Worm (Caenorhabditis elegans) whole organism, late embryonic: ENCODE results near the gene srh-21.
A peak's percentile ranks its signal among the peaks of the same experiment; 100 is the strongest.

Experiments
- C38D4.7 ChIP-seq: fragments of 200-800 bp; sonication (Bioruptor generic); optimal IDR thresholded peaks from 2 replicates; lab custom pipeline; 2018; ENCODE audit warnings: mild to moderate bottlenecking, missing genetic modification characterization, moderate library complexity, missing compliant biosample characterization
- F13H6.1 ChIP-seq: sonication (generic microtip); optimal IDR thresholded peaks from 2 replicates; lab custom pipeline; 2016; ENCODE audit warnings: missing genetic modification characterization, missing compliant biosample characterization
- K02D7.2 ChIP-seq: sonication (generic microtip); optimal IDR thresholded peaks from 2 replicates; lab custom pipeline; 2017; ENCODE audit warnings: mild to moderate bottlenecking, missing genetic modification characterization, missing compliant biosample characterization
- K09A11.1 ChIP-seq: sonication (generic microtip); optimal IDR thresholded peaks from 2 replicates; lab custom pipeline; 2017; ENCODE audit warnings: antibody characterized with exemption, mild to moderate bottlenecking, missing genetic modification characterization, missing compliant biosample characterization; ENCODE audit not compliant: insufficient read depth
- Y22D7AL.16 ChIP-seq: sonication (generic microtip); optimal IDR thresholded peaks from 2 replicates; lab custom pipeline; 2016; ENCODE audit warnings: missing genetic modification characterization, missing compliant biosample characterization
- ama-1 ChIP-seq: fragments of 150-350 bp; optimal IDR thresholded peaks from 2 replicates; lab custom pipeline; 2014
- ceh-14 ChIP-seq: sonication (generic microtip); optimal IDR thresholded peaks from 2 replicates; lab custom pipeline; 2016; ENCODE audit warnings: missing genotype, missing genetic modification characterization, missing compliant biosample characterization
- ceh-19 ChIP-seq: fragments of 200-800 bp; sonication (Bioruptor generic); optimal IDR thresholded peaks from 2 replicates; lab custom pipeline; 2018; ENCODE audit warnings: mild to moderate bottlenecking, missing genetic modification characterization, missing compliant biosample characterization
- ceh-2 ChIP-seq: sonication (generic microtip); optimal IDR thresholded peaks from 2 replicates; lab custom pipeline; 2016; ENCODE audit warnings: missing genotype, missing genetic modification characterization, missing compliant biosample characterization
- ceh-22 ChIP-seq: sonication (generic microtip); optimal IDR thresholded peaks from 2 replicates; lab custom pipeline; 2017; ENCODE audit warnings: missing biosample characterization, missing genetic modification characterization
- ceh-34 ChIP-seq: sonication (generic microtip); optimal IDR thresholded peaks from 2 replicates; lab custom pipeline; 2016; ENCODE audit warnings: mild to moderate bottlenecking, missing genetic modification characterization, missing compliant biosample characterization
- ceh-45 ChIP-seq: fragments of 200-800 bp; sonication (Bioruptor generic); IDR thresholded peaks from 2 replicates; pipeline ENCODE4 v1.3.6; 2022; ENCODE audit warnings: missing genetic modification reagents, missing genetic modification characterization, missing compliant biosample characterization
- ceh-48 ChIP-seq: sonication (generic microtip); optimal IDR thresholded peaks from 2 replicates; lab custom pipeline; 2016; ENCODE audit warnings: missing genetic modification characterization, inconsistent platforms, missing compliant biosample characterization
- ceh-6 ChIP-seq: fragments of 200-800 bp; sonication (Bioruptor generic); optimal IDR thresholded peaks from 2 replicates; lab custom pipeline; 2018; ENCODE audit warnings: mild to moderate bottlenecking, missing genetic modification characterization, missing compliant biosample characterization
- ceh-9 ChIP-seq: sonication (generic microtip); optimal IDR thresholded peaks from 2 replicates; lab custom pipeline; 2016; ENCODE audit warnings: mild to moderate bottlenecking, missing genetic modification characterization, inconsistent platforms, missing compliant biosample characterization
- dmd-4 ChIP-seq: sonication (generic microtip); optimal IDR thresholded peaks from 2 replicates; lab custom pipeline; 2016; ENCODE audit warnings: borderline replicate concordance, missing genetic modification characterization, missing compliant biosample characterization
- dve-1 ChIP-seq: sonication (generic microtip); optimal IDR thresholded peaks from 2 replicates; lab custom pipeline; 2017; ENCODE audit warnings: antibody characterized with exemption, mild to moderate bottlenecking, missing genetic modification characterization, missing compliant biosample characterization
- ets-4 ChIP-seq: sonication (generic microtip); optimal IDR thresholded peaks from 2 replicates; lab custom pipeline; 2016; ENCODE audit warnings: missing genetic modification characterization, missing compliant biosample characterization
- fax-1 ChIP-seq: sonication (generic microtip); optimal IDR thresholded peaks from 2 replicates; lab custom pipeline; 2016; ENCODE audit warnings: missing genotype, missing genetic modification characterization, missing compliant biosample characterization
- fkh-6 ChIP-seq: sonication (generic microtip); optimal IDR thresholded peaks from 2 replicates; lab custom pipeline; 2016; ENCODE audit warnings: missing genetic modification characterization, missing compliant biosample characterization
- hlh-15 ChIP-seq: sonication (generic microtip); optimal IDR thresholded peaks from 2 replicates; lab custom pipeline; 2016; ENCODE audit warnings: missing genetic modification characterization, missing compliant biosample characterization
- hlh-30 ChIP-seq: sonication (generic microtip); optimal IDR thresholded peaks from 2 replicates; lab custom pipeline; 2017; ENCODE audit warnings: antibody characterized with exemption, missing genetic modification characterization, missing compliant biosample characterization; ENCODE audit not compliant: insufficient read depth
- hlh-8 ChIP-seq: sonication (generic microtip); optimal IDR thresholded peaks from 2 replicates; lab custom pipeline; 2016; ENCODE audit warnings: missing genotype, missing genetic modification characterization, missing compliant biosample characterization
- lim-6 ChIP-seq: sonication (generic microtip); optimal IDR thresholded peaks from 2 replicates; lab custom pipeline; 2016; ENCODE audit warnings: missing genetic modification characterization, missing compliant biosample characterization
- lin-11 ChIP-seq: fragments of 200-800 bp; sonication (Bioruptor generic); optimal IDR thresholded peaks from 2 replicates; lab custom pipeline; 2018; ENCODE audit warnings: mild to moderate bottlenecking, missing genetic modification characterization, missing compliant biosample characterization
- madf-2 ChIP-seq: sonication (generic microtip); optimal IDR thresholded peaks from 2 replicates; lab custom pipeline; 2017; ENCODE audit warnings: missing genetic modification characterization, missing compliant biosample characterization
- mec-3 ChIP-seq: sonication (generic microtip); optimal IDR thresholded peaks from 2 replicates; lab custom pipeline; 2016; ENCODE audit warnings: borderline replicate concordance, missing genetic modification characterization, missing compliant biosample characterization
- nfya-1 ChIP-seq: sonication (generic microtip); optimal IDR thresholded peaks from 2 replicates; lab custom pipeline; 2017; ENCODE audit warnings: missing genetic modification characterization, mild to moderate bottlenecking, missing compliant biosample characterization, antibody characterized with exemption, moderate library complexity
- nhr-11 ChIP-seq: fragments of 150-350 bp; optimal IDR thresholded peaks from 2 replicates; lab custom pipeline; 2014; ENCODE audit warnings: missing biosample characterization, missing genetic modification characterization
- nhr-232 ChIP-seq: sonication (generic microtip); optimal IDR thresholded peaks from 2 replicates; lab custom pipeline; 2016; ENCODE audit warnings: missing genetic modification characterization, missing compliant biosample characterization
- npax-4 ChIP-seq: sonication (generic microtip); optimal IDR thresholded peaks from 2 replicates; lab custom pipeline; 2016; ENCODE audit warnings: missing genetic modification characterization, missing compliant biosample characterization
- odd-2 ChIP-seq: sonication (generic microtip); optimal IDR thresholded peaks from 2 replicates; lab custom pipeline; 2017; ENCODE audit warnings: antibody characterized with exemption, mild to moderate bottlenecking, missing genetic modification characterization, missing compliant biosample characterization
- pag-3 ChIP-seq: sonication (generic microtip); optimal IDR thresholded peaks from 2 replicates; lab custom pipeline; 2016; ENCODE audit warnings: missing compliant biosample characterization, missing genetic modification characterization, borderline replicate concordance
- pat-9 ChIP-seq: fragments of 200-800 bp; sonication (Bioruptor generic); optimal IDR thresholded peaks from 2 replicates; lab custom pipeline; 2018; ENCODE audit warnings: mild to moderate bottlenecking, missing genetic modification characterization, moderate library complexity, missing compliant biosample characterization
- pax-1 ChIP-seq: fragments of 150-350 bp; optimal IDR thresholded peaks from 2 replicates; lab custom pipeline; 2014; ENCODE audit warnings: missing biosample characterization, missing genetic modification characterization
- pha-2 ChIP-seq: sonication (generic microtip); optimal IDR thresholded peaks from 2 replicates; lab custom pipeline; 2017; ENCODE audit warnings: mild to moderate bottlenecking, missing genetic modification characterization, missing compliant biosample characterization
- pqm-1 ChIP-seq: sonication (generic microtip); optimal IDR thresholded peaks from 2 replicates; lab custom pipeline; 2016; ENCODE audit warnings: missing genetic modification characterization, missing compliant biosample characterization
- ref-2 ChIP-seq: sonication (generic microtip); optimal IDR thresholded peaks from 2 replicates; lab custom pipeline; 2016; ENCODE audit warnings: missing genetic modification characterization, missing compliant biosample characterization
- rnt-1 ChIP-seq: sonication (generic microtip); optimal IDR thresholded peaks from 2 replicates; lab custom pipeline; 2016; ENCODE audit warnings: missing genetic modification characterization, missing compliant biosample characterization
- sox-2 ChIP-seq: fragments of 200-800 bp; sonication (Bioruptor generic); IDR thresholded peaks from 2 replicates; pipeline ENCODE4 v1.3.6; 2022; ENCODE audit warnings: missing genetic modification reagents, missing genetic modification characterization, missing compliant biosample characterization
- syd-9 ChIP-seq: sonication (generic microtip); optimal IDR thresholded peaks from 2 replicates; lab custom pipeline; 2016; ENCODE audit warnings: mild to moderate bottlenecking, missing genetic modification characterization, moderate library complexity, missing compliant biosample characterization
- tbx-7 ChIP-seq: sonication (generic microtip); optimal IDR thresholded peaks from 2 replicates; lab custom pipeline; 2016; ENCODE audit warnings: missing genotype, missing genetic modification characterization, missing compliant biosample characterization
- ttx-3 ChIP-seq: sonication (generic microtip); optimal IDR thresholded peaks from 2 replicates; lab custom pipeline; 2016; ENCODE audit warnings: missing genetic modification reagents, missing genetic modification characterization, missing compliant biosample characterization
- unc-42 ChIP-seq: sonication (generic microtip); optimal IDR thresholded peaks from 2 replicates; lab custom pipeline; 2016; ENCODE audit warnings: missing genotype, missing genetic modification characterization, missing compliant biosample characterization
- unc-55 ChIP-seq: sonication (generic microtip); optimal IDR thresholded peaks from 2 replicates; lab custom pipeline; 2017; ENCODE audit warnings: missing biosample characterization, missing genetic modification reagents, missing genetic modification characterization
- unc-86 ChIP-seq: sonication (generic microtip); optimal IDR thresholded peaks from 2 replicates; lab custom pipeline; 2016; ENCODE audit warnings: missing genetic modification characterization, missing compliant biosample characterization
- ztf-16 ChIP-seq: sonication (generic microtip); optimal IDR thresholded peaks from 2 replicates; lab custom pipeline; 2017; ENCODE audit warnings: missing genetic modification characterization, missing compliant biosample characterization

The srh-21 gene

DNA sequence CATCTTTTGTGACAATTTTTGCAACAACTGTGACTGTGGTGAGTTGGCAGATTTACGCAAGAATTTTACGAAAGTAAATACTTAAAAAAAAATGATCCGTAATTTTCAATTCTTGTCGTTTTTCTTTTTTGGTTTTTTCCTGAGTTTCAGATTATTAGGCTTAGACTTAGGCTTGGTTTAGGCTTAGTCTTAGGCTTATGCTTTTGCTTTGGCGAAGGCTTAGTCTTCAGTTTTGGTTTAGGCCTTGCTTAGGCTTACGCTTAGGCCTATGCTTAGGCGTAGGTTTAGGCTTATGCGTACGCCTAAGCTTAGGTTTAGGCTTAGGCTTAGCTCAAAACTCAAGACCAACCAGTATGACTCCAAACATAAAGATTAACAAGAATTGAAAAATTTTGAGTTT lies 31.1 kb downstream of the srh-21 start:
- no peak for TF ChIP-seq pqm-1 (tag; lab: Kevin White, UChicago)
- TF ChIP-seq rnt-1 (tag; lab: Kevin White, UChicago) = no peak
- TF ChIP-seq lim-6 (tag; lab: Kevin White, UChicago) = no peak
- no peak for TF ChIP-seq dmd-4 (tag; lab: Kevin White, UChicago)
- TF ChIP-seq ceh-22 (tag; lab: Kevin White, UChicago) = no peak
- no peak for TF ChIP-seq nhr-11
- no peak for TF ChIP-seq K02D7.2 (tag; lab: Kevin White, UChicago)
- no peak for TF ChIP-seq unc-42
- no peak for TF ChIP-seq dve-1
- TF ChIP-seq unc-55 (GFP tag; lab: Kevin White, UChicago) = no peak
- TF ChIP-seq Y22D7AL.16 = no peak
- no peak for TF ChIP-seq syd-9
- no peak for TF ChIP-seq odd-2 (tag; lab: Kevin White, UChicago)
- no peak for TF ChIP-seq sox-2 (GFP tag; lab: Robert Waterston, UW)
- no peak for TF ChIP-seq hlh-30 (tag; lab: Kevin White, UChicago)

DNA sequence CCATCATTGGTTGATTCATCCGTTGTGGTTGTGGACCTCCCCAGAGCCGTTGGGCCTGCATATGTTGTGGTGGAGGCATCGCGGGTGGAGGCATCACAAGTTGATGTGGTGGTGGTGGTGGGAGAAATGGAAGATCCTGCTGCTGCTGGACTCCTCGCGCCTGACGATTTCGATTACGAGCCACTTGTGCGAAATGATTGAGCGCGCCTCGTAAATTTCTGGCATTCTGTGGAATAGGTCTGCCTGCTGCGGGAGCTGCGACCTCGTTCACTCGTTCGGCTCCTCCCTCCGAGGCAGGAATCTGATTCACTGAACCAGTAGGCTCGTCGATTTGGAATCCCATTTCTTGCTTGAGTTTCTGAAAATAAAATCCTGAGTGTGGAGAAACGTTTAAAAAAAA lies 34.2 kb downstream of the srh-21 start:
- no peak for TF ChIP-seq unc-86 (tag; lab: Kevin White, UChicago)
- TF ChIP-seq dmd-4 (tag; lab: Kevin White, UChicago) = no peak
- TF ChIP-seq F13H6.1 = no peak
- TF ChIP-seq pha-2 (tag; lab: Kevin White, UChicago) = no peak
- TF ChIP-seq nhr-232 (tag; lab: Kevin White, UChicago) = no peak
- TF ChIP-seq ceh-34 = no peak
- TF ChIP-seq C38D4.7 (GFP tag; lab: Kevin White, UChicago) = no peak
- TF ChIP-seq ceh-2 (tag; lab: Kevin White, UChicago) = no peak
- no peak for TF ChIP-seq mec-3 (tag; lab: Kevin White, UChicago)
- TF ChIP-seq ets-4 (tag; lab: Kevin White, UChicago) = no peak
- TF ChIP-seq ceh-6 = no peak
- TF ChIP-seq ztf-16 (tag; lab: Kevin White, UChicago) = no peak

DNA sequence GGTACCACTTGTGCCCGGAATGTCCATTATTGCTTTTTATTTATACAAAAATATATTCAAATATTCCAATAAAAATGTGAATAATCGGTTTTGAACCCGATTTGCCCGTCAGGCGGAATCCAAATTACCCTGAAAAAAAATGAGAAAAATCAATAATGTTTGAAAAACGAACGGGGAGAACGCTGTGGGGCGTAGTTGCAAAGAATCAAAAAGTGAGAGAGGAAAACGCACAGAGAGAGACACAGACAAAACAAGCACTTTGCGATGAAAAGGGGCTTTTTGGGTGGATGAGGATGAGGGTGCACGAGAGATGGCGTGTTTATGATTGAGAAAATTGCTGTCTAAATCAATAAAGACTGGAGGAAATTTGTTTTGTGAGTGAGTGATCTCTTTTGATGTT lies 36.5 kb downstream of the srh-21 start, which contains the start of gene tam-1:
Gene tam-1 (minus strand): TSS at position 135 of the 400 bp plus-strand sequence.
- TF ChIP-seq ceh-9 (tag; lab: Kevin White, UChicago) (no peak), ttx-3 (no peak), syd-9 (no peak), pax-1 (tag; lab: Kevin White, UChicago) (no peak), hlh-15 (tag; lab: Kevin White, UChicago) (no peak), F13H6.1 (no peak), ceh-2 (tag; lab: Kevin White, UChicago) (no peak), lim-6 (tag; lab: Kevin White, UChicago) (no peak), ceh-48 (tag; lab: Kevin White, UChicago) (peak; percentile 27), ceh-19 (GFP tag; lab: Kevin White, UChicago) (no peak), ceh-45 (no peak), ama-1 (lab: Kevin White, UChicago) (no peak), ref-2 (tag; lab: Kevin White, UChicago) (no peak), madf-2 (tag; lab: Kevin White, UChicago) (no peak), lin-11 (tag; lab: Kevin White, UChicago) (no peak), unc-55 (GFP tag; lab: Kevin White, UChicago) (peak; percentile 13), K09A11.1 (tag; lab: Kevin White, UChicago) (no peak), nfya-1 (tag; lab: Kevin White, UChicago) (peak; percentile 14), ceh-14 (tag; lab: Kevin White, UChicago) (no peak), pag-3 (no peak), nhr-11 (no peak), rnt-1 (tag; lab: Kevin White, UChicago) (no peak), hlh-8 (tag; lab: Kevin White, UChicago) (no peak), fkh-6 (tag; lab: Kevin White, UChicago) (no peak), pat-9 (tag; lab: Kevin White, UChicago) (no peak), tbx-7 (tag; lab: Kevin White, UChicago) (no peak), C38D4.7 (GFP tag; lab: Kevin White, UChicago) (no peak), npax-4 (tag; lab: Kevin White, UChicago) (no peak), fax-1 (no peak), unc-42 (peak; percentile 33)
